Worm (Caenorhabditis elegans) whole organism, young adult: ENCODE data around the gene T03G6.1.

ENCODE experiments used
- attf-6 ChIP-seq: fragments of 200-800 bp; sonication (Bioruptor generic); IDR thresholded peaks from 2 replicates; pipeline ENCODE4 v1.3.6; 2022; ENCODE audit warnings: missing genetic modification reagents, missing genetic modification characterization, missing compliant biosample characterization
- ceh-79 ChIP-seq: sonication (generic microtip); optimal IDR thresholded peaks from 2 replicates; lab custom pipeline; 2017; ENCODE audit warnings: mild to moderate bottlenecking, missing genetic modification characterization, missing compliant biosample characterization
- gei-17 ChIP-seq: fragments of 200-800 bp; sonication (Bioruptor generic); optimal IDR thresholded peaks from 2 replicates; lab custom pipeline; 2018; ENCODE audit warnings: mild to moderate bottlenecking, missing genetic modification characterization, missing compliant biosample characterization
- ztf-6 ChIP-seq: fragments of 200-800 bp; sonication (Bioruptor generic); IDR thresholded peaks from 2 replicates; pipeline ENCODE4 v1.3.6; 2022; ENCODE audit warnings: missing genetic modification reagents, missing genetic modification characterization, missing compliant biosample characterization

ce11 chrX:2564047-2564446, 44.0 kb upstream of the T03G6.1 start, which contains the start of gene dhcr-24:
- TF ChIP-seq ztf-6 (GFP tag; lab: Robert Waterston, UW) (no peak), gei-17 (GFP tag; lab: Kevin White, UChicago) (no peak), attf-6 (GFP tag; lab: Robert Waterston, UW) (no peak), ceh-79 (tag; lab: Kevin White, UChicago) (no peak)
